Worm (Caenorhabditis elegans) whole organism, L3 larva: ENCODE measurements around the gene B0416.10.

Source experiments
- R02D3.7 ChIP-seq: fragments of 150-350 bp; optimal IDR thresholded peaks from 2 replicates; lab custom pipeline; 2014; ENCODE audit warnings: missing biosample characterization, missing genetic modification characterization
- ZK546.5 ChIP-seq: sonication (generic microtip); optimal IDR thresholded peaks from 2 replicates; lab custom pipeline; 2017; ENCODE audit warnings: missing biosample characterization, missing genetic modification characterization
- aly-2 ChIP-seq: fragments of 150-350 bp; optimal IDR thresholded peaks from 2 replicates; lab custom pipeline; 2014; ENCODE audit warnings: missing biosample characterization, missing genetic modification characterization
- ama-1 ChIP-seq: fragments of 150-350 bp; optimal IDR thresholded peaks from 2 replicates; lab custom pipeline; 2018
- ceh-82 ChIP-seq: fragments of 150-350 bp; optimal IDR thresholded peaks from 2 replicates; lab custom pipeline; 2014; ENCODE audit warnings: missing biosample characterization, missing genetic modification characterization
- daf-12 ChIP-seq: fragments of 150-350 bp; optimal IDR thresholded peaks from 2 replicates; lab custom pipeline; 2014; ENCODE audit warnings: missing biosample characterization, missing genetic modification reagents, missing genetic modification characterization
- egl-27 ChIP-seq: sonication (generic microtip); optimal IDR thresholded peaks from 4 replicates; lab custom pipeline; 2017; ENCODE audit warnings: missing biosample characterization, missing genetic modification reagents, missing genetic modification characterization
- egl-5 ChIP-seq: fragments of 150-350 bp; optimal IDR thresholded peaks from 2 replicates; lab custom pipeline; 2017; ENCODE audit warnings: missing biosample characterization, missing genetic modification reagents, missing genetic modification characterization, inconsistent platforms
- elt-1 ChIP-seq: fragments of 150-350 bp; optimal IDR thresholded peaks from 2 replicates; lab custom pipeline; 2014; ENCODE audit warnings: missing biosample characterization, missing genetic modification characterization
- elt-2 ChIP-seq: sonication (generic microtip); optimal IDR thresholded peaks from 2 replicates; lab custom pipeline; 2016; ENCODE audit warnings: missing genetic modification reagents, mild to moderate bottlenecking, missing genetic modification characterization, missing compliant biosample characterization
- elt-3 ChIP-seq, 3 experiments: fragments of 150-350 bp in 1 of 3; sonication (generic microtip) in 2 of 3; optimal IDR thresholded peaks; 2 replicates in 2 of 3; 4 replicates in 1 of 3; lab custom pipeline; 2014 to 2017; ENCODE audit warnings: missing biosample characterization in 3 of 3, missing genetic modification characterization in 3 of 3
- eor-1 ChIP-seq, 2 experiments: fragments of 150-350 bp; optimal IDR thresholded peaks; 2 replicates each; lab custom pipeline; 2014 to 2018; ENCODE audit warnings: missing biosample characterization in 2 of 2, missing genetic modification characterization in 2 of 2
- fkh-2 ChIP-seq: fragments of 150-350 bp; optimal IDR thresholded peaks from 2 replicates; lab custom pipeline; 2014; ENCODE audit warnings: missing biosample characterization, missing genetic modification reagents, missing genetic modification characterization
- fos-1 ChIP-seq: fragments of 150-350 bp; optimal IDR thresholded peaks from 2 replicates; lab custom pipeline; 2014; ENCODE audit warnings: missing biosample characterization, missing genetic modification characterization
- hmg-11 ChIP-seq: sonication (generic microtip); optimal IDR thresholded peaks from 2 replicates; lab custom pipeline; 2016; ENCODE audit warnings: missing genetic modification characterization, missing compliant biosample characterization
- jun-1 ChIP-seq: fragments of 150-350 bp; optimal IDR thresholded peaks from 2 replicates; lab custom pipeline; 2014; ENCODE audit warnings: missing biosample characterization, missing genetic modification reagents, missing genetic modification characterization
- lin-39 ChIP-seq: fragments of 150-350 bp; optimal IDR thresholded peaks from 2 replicates; lab custom pipeline; 2018; ENCODE audit warnings: missing biosample characterization, missing genetic modification reagents, missing genetic modification characterization
- lsy-12 ChIP-seq: sonication (generic microtip); optimal IDR thresholded peaks from 2 replicates; lab custom pipeline; 2016; ENCODE audit warnings: mild to moderate bottlenecking, missing genetic modification characterization, missing compliant biosample characterization
- mdl-1 ChIP-seq: fragments of 150-350 bp; optimal IDR thresholded peaks from 2 replicates; lab custom pipeline; 2014; ENCODE audit warnings: missing biosample characterization, missing genetic modification characterization
- mml-1 ChIP-seq: fragments of 150-350 bp; sonication (generic microtip); optimal IDR thresholded peaks from 3 replicates; lab custom pipeline; 2014; ENCODE audit warnings: missing biosample characterization, missing genetic modification characterization
- nfya-1 ChIP-seq: sonication (generic microtip); optimal IDR thresholded peaks from 2 replicates; lab custom pipeline; 2017; ENCODE audit warnings: missing genetic modification characterization, mild to moderate bottlenecking, missing compliant biosample characterization, antibody characterized with exemption, moderate library complexity; ENCODE audit not compliant: insufficient read depth
- nhr-11 ChIP-seq: fragments of 150-350 bp; optimal IDR thresholded peaks from 2 replicates; lab custom pipeline; 2014; ENCODE audit warnings: missing biosample characterization, missing genetic modification characterization
- nhr-12 ChIP-seq: fragments of 150-350 bp; optimal IDR thresholded peaks from 2 replicates; lab custom pipeline; 2014; ENCODE audit warnings: missing biosample characterization, missing genetic modification characterization
- nhr-23 ChIP-seq: fragments of 150-350 bp; optimal IDR thresholded peaks from 2 replicates; lab custom pipeline; 2014; ENCODE audit warnings: missing biosample characterization, missing genetic modification reagents, missing genetic modification characterization
- nhr-237 ChIP-seq: fragments of 150-350 bp; optimal IDR thresholded peaks from 2 replicates; lab custom pipeline; 2014; ENCODE audit warnings: missing biosample characterization, missing genetic modification characterization
- nhr-28 ChIP-seq: fragments of 150-350 bp; optimal IDR thresholded peaks from 2 replicates; lab custom pipeline; 2014; ENCODE audit warnings: missing biosample characterization, missing genetic modification characterization
- nhr-43 ChIP-seq: sonication (generic microtip); optimal IDR thresholded peaks from 2 replicates; lab custom pipeline; 2016; ENCODE audit warnings: mild to moderate bottlenecking, missing genetic modification characterization, missing compliant biosample characterization; ENCODE audit not compliant: poor library complexity, severe bottlenecking
- nhr-76 ChIP-seq: fragments of 150-350 bp; sonication (generic microtip); optimal IDR thresholded peaks from 5 replicates; lab custom pipeline; 2014; ENCODE audit warnings: missing biosample characterization, missing genetic modification characterization
- nhr-77 ChIP-seq: fragments of 150-350 bp; optimal IDR thresholded peaks from 2 replicates; lab custom pipeline; 2014; ENCODE audit warnings: missing biosample characterization, missing genetic modification characterization
- pha-4 ChIP-seq: fragments of 150-350 bp; optimal IDR thresholded peaks from 2 replicates; lab custom pipeline; 2014; ENCODE audit warnings: missing biosample characterization, missing genetic modification reagents, missing genetic modification characterization
- sea-2 ChIP-seq: fragments of 150-350 bp; sonication (generic microtip); optimal IDR thresholded peaks from 4 replicates; lab custom pipeline; 2014; ENCODE audit warnings: missing biosample characterization, missing genetic modification reagents, missing genetic modification characterization
- skn-1 ChIP-seq: fragments of 150-350 bp; optimal IDR thresholded peaks from 2 replicates; lab custom pipeline; 2014; ENCODE audit warnings: missing biosample characterization, missing genetic modification characterization
- tbx-2 ChIP-seq: sonication (generic microtip); optimal IDR thresholded peaks from 2 replicates; lab custom pipeline; 2016; ENCODE audit warnings: mild to moderate bottlenecking, missing genetic modification characterization, missing compliant biosample characterization
- unc-39 ChIP-seq: sonication (generic microtip); optimal IDR thresholded peaks from 4 replicates; lab custom pipeline; 2017; ENCODE audit warnings: missing biosample characterization, missing genetic modification characterization
- unc-62 ChIP-seq: fragments of 150-350 bp; sonication (generic microtip); optimal IDR thresholded peaks from 4 replicates; lab custom pipeline; 2014; ENCODE audit warnings: missing biosample characterization, missing genetic modification reagents, missing genetic modification characterization
- zag-1 ChIP-seq: fragments of 150-350 bp; optimal IDR thresholded peaks from 2 replicates; lab custom pipeline; 2014; ENCODE audit warnings: missing biosample characterization, missing genetic modification characterization
- ztf-11 ChIP-seq: fragments of 150-350 bp; optimal IDR thresholded peaks from 2 replicates; lab custom pipeline; 2014; ENCODE audit warnings: missing biosample characterization, missing genetic modification characterization
- ztf-4 ChIP-seq: fragments of 150-350 bp; optimal IDR thresholded peaks from 2 replicates; lab custom pipeline; 2014; ENCODE audit warnings: missing biosample characterization, missing genetic modification characterization

The B0416.10 gene

DNA sequence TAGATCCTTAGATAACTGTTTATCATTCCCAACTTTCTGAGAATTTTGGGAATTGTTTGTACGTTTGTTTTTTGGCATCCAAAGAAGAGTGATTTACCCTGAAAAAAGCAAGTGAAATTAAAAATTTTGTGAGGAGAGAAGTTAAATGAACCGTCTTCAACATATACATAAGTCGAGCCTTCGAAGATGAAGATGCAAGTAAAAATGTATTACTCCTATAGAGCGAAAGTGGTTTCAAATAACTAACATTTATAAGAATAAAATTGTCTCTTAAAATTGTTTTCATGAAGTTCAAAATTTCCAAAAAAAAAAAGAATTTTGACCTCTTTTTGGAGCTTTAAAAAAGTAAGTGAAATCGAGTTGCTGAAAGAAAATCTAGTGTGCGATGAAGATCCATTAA, at the start of gene B0416.10:
B0416.10 (minus strand) TSS at position 101 of the 400 bp plus-strand sequence.
- TF ChIP-seq hmg-11 (tag; lab: Kevin White, UChicago) (no peak), aly-2 (no peak), egl-5 (tag; lab: Kevin White, UChicago) (no peak), elt-2 (no peak), mdl-1 (tag; lab: Kevin White, UChicago) (no peak)
- TF ChIP-seq, all 47 proteins: peak for 0

DNA sequence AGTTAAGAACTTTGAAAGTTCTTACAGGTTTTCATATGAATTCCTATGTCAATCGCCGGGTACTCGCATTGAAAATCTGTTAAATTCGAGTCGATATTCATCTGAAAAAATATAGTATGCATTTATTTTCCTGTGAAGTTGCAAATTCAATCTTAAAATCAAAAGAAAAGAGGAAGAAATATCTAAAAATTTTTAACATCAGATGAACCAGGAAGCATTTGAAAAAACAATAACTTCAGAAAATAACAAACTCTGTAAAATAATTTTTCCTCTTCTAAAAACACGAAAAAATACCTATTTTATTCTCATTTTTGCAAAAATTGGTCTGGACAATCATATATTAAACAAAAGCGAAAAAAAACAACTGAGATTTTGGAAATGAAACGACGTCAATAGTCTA, 44.6 kb upstream of the B0416.10 start, which contains the start of gene npr-7:
npr-7 (minus strand) TSS at position 101 of the 400 bp plus-strand sequence.
- TF ChIP-seq unc-62 (GFP tag; lab: Kevin White, UChicago) (no peak), nhr-11 (tag; lab: Kevin White, UChicago) (no peak)

DNA sequence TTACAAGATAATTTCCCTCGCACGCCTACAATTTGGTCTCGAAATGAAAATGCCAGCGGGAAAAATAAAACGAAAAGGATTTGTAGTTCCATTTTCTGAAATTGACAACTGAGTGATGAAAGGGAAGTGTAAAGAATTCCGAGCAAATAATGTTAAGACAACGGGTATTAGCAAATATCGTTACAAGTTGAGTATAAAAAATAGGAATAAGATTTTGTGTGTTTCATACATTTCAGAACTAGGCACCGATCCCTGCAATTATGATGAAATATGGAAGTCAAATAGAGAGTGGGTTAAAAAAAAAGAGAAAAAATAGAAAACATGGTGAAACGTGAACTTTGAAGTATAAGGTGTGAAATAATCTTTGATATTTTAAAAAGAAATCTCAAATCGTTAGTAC, 39.9 kb upstream of the B0416.10 start, which contains the start of gene ttr-38:
ttr-38 (minus strand) TSS at position 101 of the 400 bp plus-strand sequence.
- TF ChIP-seq ztf-11 (tag; lab: Kevin White, UChicago) (no peak), elt-3 (tag; optimal IDR thresholded peaks at IDR 0.05; lab: Kevin White, UChicago) (no peak), elt-1 (tag; lab: Kevin White, UChicago) (no peak), nhr-23 (tag; lab: Kevin White, UChicago) (no peak), fos-1 (tag; lab: Kevin White, UChicago) (no peak), lin-39 (no peak), nhr-237 (tag; lab: Kevin White, UChicago) (no peak)

DNA sequence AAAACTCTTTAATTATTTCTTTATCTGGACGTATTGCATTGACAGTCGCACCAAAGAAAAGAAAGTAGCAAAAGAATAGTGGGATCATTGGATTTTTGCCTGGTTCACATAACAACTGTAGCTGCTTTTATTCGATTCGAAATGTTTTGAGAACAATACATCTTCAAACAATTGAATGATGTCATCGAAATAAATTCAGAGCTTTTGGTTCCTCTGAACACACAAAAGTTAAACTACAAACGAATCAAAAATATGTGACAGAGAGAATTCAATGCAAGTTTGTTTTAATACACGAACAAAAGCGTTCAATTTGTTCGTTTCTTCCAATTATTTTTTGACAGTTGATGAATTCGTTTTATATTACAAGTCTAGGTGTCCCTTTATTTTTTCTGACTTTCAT, 36.8 kb upstream of the B0416.10 start, which contains the start of gene H29C22.1:
H29C22.1 (minus strand) TSS at position 101 of the 400 bp plus-strand sequence.
- TF ChIP-seq nhr-237 (tag; lab: Kevin White, UChicago) (no peak), jun-1 (tag; lab: Kevin White, UChicago) (no peak), elt-3 (tag; optimal IDR thresholded peaks at IDR 0.05; lab: Kevin White, UChicago) (no peak), nhr-77 (tag; lab: Kevin White, UChicago) (no peak), eor-1 (tag; optimal IDR thresholded peaks at IDR 0.05; lab: Kevin White, UChicago) (no peak), unc-62 (GFP tag; lab: Kevin White, UChicago) (no peak), lin-39 (no peak), nhr-43 (tag; lab: Kevin White, UChicago) (no peak)

DNA sequence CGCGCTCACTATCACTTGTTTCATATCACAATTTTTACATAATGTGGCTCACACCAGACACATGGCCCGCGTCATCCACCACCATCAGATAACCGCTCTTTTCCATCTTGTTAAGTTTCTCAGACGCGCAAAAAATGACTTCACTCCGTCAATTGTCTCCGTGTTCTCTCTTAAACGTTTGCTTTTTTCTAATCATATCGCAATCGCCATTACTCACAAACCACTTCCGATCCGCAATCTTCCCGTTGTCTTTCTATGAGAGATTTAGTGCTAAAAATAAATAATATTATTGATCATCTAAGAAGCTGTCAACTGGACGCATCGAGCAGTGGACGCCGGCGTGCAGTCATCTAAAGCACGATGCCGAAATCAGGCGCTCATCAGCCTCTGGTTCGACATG, 28.9 kb upstream of the B0416.10 start, which contains the start of gene tmc-2:
tmc-2 (plus strand) TSS at position 301 of the 400 bp plus-strand sequence.
- TF ChIP-seq lsy-12 (tag; lab: Kevin White, UChicago) (no peak), nhr-28 (tag; lab: Kevin White, UChicago) (no peak), tbx-2 (no peak), nfya-1 (no peak), nhr-76 (no peak), lin-39 (no peak), elt-2 (no peak)
- TF ChIP-seq, all 47 proteins: peak for 0

DNA sequence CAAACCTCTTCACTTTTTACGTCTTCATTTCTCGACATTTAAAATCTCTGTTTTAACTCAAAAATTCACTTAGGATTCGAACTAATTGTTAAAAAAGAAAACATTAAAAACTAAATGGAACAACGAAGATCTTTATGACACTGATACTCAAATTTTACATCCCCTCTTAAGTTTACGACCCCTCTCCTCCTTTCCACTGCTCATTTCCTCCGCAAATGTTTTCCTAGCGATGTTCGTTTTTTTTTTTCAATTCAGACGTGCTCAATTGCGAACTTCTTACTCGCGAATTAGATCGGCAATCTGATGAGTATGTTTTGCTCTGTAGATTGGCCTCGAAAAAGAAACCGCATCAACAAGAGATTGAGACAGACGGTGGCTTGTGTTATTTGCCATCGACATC, 28.3 kb upstream of the B0416.10 start:
- TF ChIP-seq hmg-11 (tag; lab: Kevin White, UChicago) (no peak), nhr-12 (tag; lab: Kevin White, UChicago) (no peak), elt-3 (tag; optimal IDR thresholded peaks at IDR 0.05; lab: Kevin White, UChicago) (no peak), egl-5 (tag; lab: Kevin White, UChicago) (no peak), skn-1 (tag; lab: Kevin White, UChicago) (no peak), nhr-77 (tag; lab: Kevin White, UChicago) (no peak), mdl-1 (tag; lab: Kevin White, UChicago) (no peak), eor-1 (tag; optimal IDR thresholded peaks at IDR 0.05; lab: Kevin White, UChicago) (no peak)

DNA sequence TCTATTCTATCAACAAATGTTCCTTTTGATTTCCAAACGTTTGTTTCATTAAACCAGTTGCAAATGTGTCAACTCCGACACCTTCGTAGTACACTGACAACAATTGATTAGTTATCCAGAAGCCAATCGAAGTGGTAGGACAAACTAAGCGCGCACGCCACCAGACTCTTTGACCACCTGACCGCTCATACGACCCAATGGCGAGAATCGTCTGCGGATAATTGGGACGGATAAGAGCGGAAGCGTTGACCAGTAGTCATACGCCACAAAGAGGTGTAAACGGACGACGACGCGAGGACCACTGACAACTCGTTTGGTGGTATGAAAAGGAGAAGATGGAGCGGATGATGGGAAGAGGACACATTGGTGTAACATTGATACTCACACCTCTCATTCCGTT, 25.9 kb upstream of the B0416.10 start:
- TF ChIP-seq mml-1: no peak
- peak; percentile 45 for TF ChIP-seq nfya-1

DNA sequence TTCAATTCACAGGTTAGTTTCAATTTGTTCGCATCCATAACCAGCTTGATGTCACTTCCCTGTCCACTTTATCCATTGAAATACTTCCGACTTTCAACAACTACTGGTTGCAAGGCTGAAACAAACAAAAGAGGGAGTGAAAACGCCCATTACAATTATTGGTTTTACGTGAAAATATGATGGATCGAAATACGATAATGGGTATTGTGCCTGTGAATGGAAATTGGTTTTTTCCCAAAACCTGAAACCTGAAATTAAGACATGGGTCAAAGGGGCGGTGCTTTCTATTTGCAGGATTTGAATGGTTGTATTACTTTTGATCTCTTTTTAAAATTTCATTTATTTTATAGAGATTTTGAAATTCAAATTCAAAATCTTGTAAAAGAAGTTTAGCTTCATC, 24.4 kb upstream of the B0416.10 start, which contains the start of gene B0416.2:
B0416.2 (plus strand) TSS at position 301 of the 400 bp plus-strand sequence.
- TF ChIP-seq skn-1 (tag; lab: Kevin White, UChicago) (no peak), egl-27 (no peak), sea-2 (GFP tag; lab: Kevin White, UChicago) (no peak), fkh-2 (tag; lab: Kevin White, UChicago) (no peak), nhr-28 (tag; lab: Kevin White, UChicago) (no peak), ama-1 (no peak), jun-1 (tag; lab: Kevin White, UChicago) (no peak), unc-39 (tag; lab: Kevin White, UChicago) (no peak), ceh-82 (tag; lab: Kevin White, UChicago) (no peak), daf-12 (tag; lab: Kevin White, UChicago) (no peak), pha-4 (no peak), ztf-4 (tag; lab: Kevin White, UChicago) (no peak), zag-1 (tag; lab: Kevin White, UChicago) (no peak), R02D3.7 (tag; lab: Kevin White, UChicago) (no peak), nhr-11 (tag; lab: Kevin White, UChicago) (no peak), ztf-11 (tag; lab: Kevin White, UChicago) (no peak), nhr-43 (tag; lab: Kevin White, UChicago) (no peak), lsy-12 (tag; lab: Kevin White, UChicago) (no peak), ZK546.5 (tag; lab: Kevin White, UChicago) (no peak)
